Worm (Caenorhabditis elegans) whole organism, mixed stage, embryonic: ENCODE data around the gene W02H3.1.

ENCODE experiments used
- bed-3 ChIP-seq: fragments of 200-800 bp; sonication (Bioruptor generic); optimal IDR thresholded peaks from 3 replicates; lab custom pipeline; 2018; ENCODE audit warnings: mild to moderate bottlenecking, missing genetic modification characterization, moderate library complexity, missing compliant biosample characterization
- ceh-39 ChIP-seq: fragments of 150-350 bp; optimal IDR thresholded peaks from 2 replicates; lab custom pipeline; 2014; ENCODE audit warnings: missing biosample characterization, missing genetic modification characterization
- elt-3 ChIP-seq: fragments of 150-350 bp; optimal IDR thresholded peaks from 2 replicates; lab custom pipeline; 2014; ENCODE audit warnings: missing biosample characterization, missing genetic modification characterization
- lsy-2 ChIP-seq: fragments of 150-350 bp; optimal IDR thresholded peaks from 2 replicates; lab custom pipeline; 2014; ENCODE audit warnings: missing biosample characterization, missing genetic modification characterization
- mep-1 ChIP-seq: fragments of 150-350 bp; optimal IDR thresholded peaks from 2 replicates; lab custom pipeline; 2017; ENCODE audit warnings: missing biosample characterization, missing genetic modification reagents, missing genetic modification characterization, inconsistent platforms
- nhr-12 ChIP-seq: fragments of 150-350 bp; optimal IDR thresholded peaks from 2 replicates; lab custom pipeline; 2014; ENCODE audit warnings: missing biosample characterization, missing genetic modification characterization
- nhr-237 ChIP-seq: fragments of 150-350 bp; optimal IDR thresholded peaks from 2 replicates; lab custom pipeline; 2014; ENCODE audit warnings: missing biosample characterization, missing genetic modification characterization
- snpc-4 ChIP-seq: fragments of 150-350 bp; optimal IDR thresholded peaks from 2 replicates; lab custom pipeline; 2014; ENCODE audit warnings: missing biosample characterization, missing genetic modification characterization
- sptf-1 ChIP-seq: sonication (generic microtip); optimal IDR thresholded peaks from 2 replicates; lab custom pipeline; 2017; ENCODE audit warnings: mild to moderate bottlenecking, missing genetic modification characterization, moderate library complexity, missing compliant biosample characterization
- tbx-8 ChIP-seq: fragments of 200-800 bp; sonication (Bioruptor generic); optimal IDR thresholded peaks from 2 replicates; lab custom pipeline; 2018; ENCODE audit warnings: mild to moderate bottlenecking, missing genetic modification characterization, moderate library complexity, missing compliant biosample characterization
- unc-120 ChIP-seq: sonication (generic microtip); optimal IDR thresholded peaks from 2 replicates; lab custom pipeline; 2017; ENCODE audit warnings: missing genetic modification characterization, missing compliant biosample characterization; ENCODE audit not compliant: poor library complexity, severe bottlenecking
- unc-39 ChIP-seq: fragments of 150-350 bp; optimal IDR thresholded peaks from 2 replicates; lab custom pipeline; 2014; ENCODE audit warnings: missing biosample characterization, missing genetic modification characterization
- unc-62 ChIP-seq: fragments of 150-350 bp; optimal IDR thresholded peaks from 2 replicates; lab custom pipeline; 2014; ENCODE audit warnings: missing biosample characterization, missing genetic modification reagents, missing genetic modification characterization
- ztf-11 ChIP-seq: fragments of 150-350 bp; optimal IDR thresholded peaks from 2 replicates; lab custom pipeline; 2014; ENCODE audit warnings: missing biosample characterization, missing genetic modification characterization

- TF ChIP-seq tbx-8 (GFP tag; lab: Kevin White, UChicago) (no peak), elt-3 (tag; lab: Kevin White, UChicago) (no peak), lsy-2 (tag; lab: Kevin White, UChicago) (no peak), nhr-237 (tag; lab: Kevin White, UChicago) (no peak), ceh-39 (no peak), unc-62 (GFP tag; lab: Kevin White, UChicago) (no peak), ztf-11 (no peak), snpc-4 (tag; lab: Kevin White, UChicago) (no peak), unc-39 (tag; lab: Kevin White, UChicago) (no peak), mep-1 (tag; lab: Kevin White, UChicago) (no peak), nhr-12 (tag; lab: Kevin White, UChicago) (no peak), unc-120 (tag; lab: Kevin White, UChicago) (no peak), sptf-1 (tag; lab: Kevin White, UChicago) (no peak), bed-3 (no peak)
Observed at ce11 chrX:11053615-11054014, 51.6 kb downstream of the W02H3.1 start, which contains the start of gene C09F12.2.
